Worm (Caenorhabditis elegans) whole organism, young adult: ENCODE results near the gene C16A11.3.

Experiments used
- Y67H2A.10 ChIP-seq: fragments of 200-800 bp; sonication (Bioruptor generic); conservative IDR thresholded peaks from 2 replicates; pipeline ENCODE4 v1.3.6; 2022; ENCODE audit warnings: missing genetic modification reagents, missing genetic modification characterization, missing compliant biosample characterization
- cebp-2 ChIP-seq: fragments of 200-800 bp; sonication (Bioruptor generic); IDR thresholded peaks from 2 replicates; pipeline ENCODE4 v1.3.6; 2022; ENCODE audit warnings: missing genetic modification characterization, missing compliant biosample characterization
- dpl-1 ChIP-seq: fragments of 150-350 bp; optimal IDR thresholded peaks from 2 replicates; lab custom pipeline; 2014; ENCODE audit warnings: missing biosample characterization, missing genetic modification reagents, missing genetic modification characterization
- him-1 ChIP-seq: sonication (generic microtip); optimal IDR thresholded peaks from 2 replicates; lab custom pipeline; 2016; ENCODE audit warnings: missing genotype, missing genetic modification reagents, missing genetic modification characterization, missing compliant biosample characterization
- hmg-1.2 ChIP-seq: fragments of 200-800 bp; sonication (Bioruptor generic); IDR thresholded peaks from 2 replicates; pipeline ENCODE4 v1.3.6; 2022; ENCODE audit warnings: missing genetic modification reagents, missing genetic modification characterization, missing compliant biosample characterization

DNA sequence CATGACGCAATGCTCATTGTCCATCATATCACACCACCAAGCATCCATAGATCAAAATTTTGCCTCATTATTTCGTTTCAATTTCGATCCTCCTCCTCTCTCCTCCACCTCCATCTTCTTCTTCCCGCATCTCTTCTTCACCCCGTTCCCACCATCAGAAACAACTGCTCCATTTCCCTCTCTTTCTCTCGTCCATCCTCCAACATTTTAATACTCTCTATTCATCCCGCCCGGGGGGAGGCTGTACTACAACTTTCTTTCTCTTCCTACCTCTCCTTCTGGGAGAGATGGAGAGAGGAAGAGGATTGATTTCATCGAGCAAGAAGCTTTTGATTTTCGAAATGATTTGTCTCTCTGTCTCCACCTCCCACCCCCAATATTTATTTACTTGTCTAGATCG is 45.4 kb upstream of the C16A11.3 start:
- TF ChIP-seq dpl-1 (GFP tag; lab: Kevin White, UChicago) (no peak), Y67H2A.10 (GFP tag; lab: Robert Waterston, UW) (no peak), him-1 (no peak), cebp-2 (GFP tag; lab: Robert Waterston, UW) (no peak), hmg-1.2 (GFP tag; lab: Robert Waterston, UW) (no peak)
